Worm (Caenorhabditis elegans) whole organism, L1 larva: ENCODE measurements around the gene nhr-108.

Experiments
- C16A3.4 ChIP-seq: fragments of 150-350 bp; optimal IDR thresholded peaks from 2 replicates; lab custom pipeline; 2014; ENCODE audit warnings: missing biosample characterization, missing genetic modification characterization
- alr-1 ChIP-seq: fragments of 200-800 bp; sonication (Bioruptor generic); optimal IDR thresholded peaks from 2 replicates; lab custom pipeline; 2018; ENCODE audit warnings: borderline replicate concordance, mild to moderate bottlenecking, missing genetic modification characterization, missing compliant biosample characterization
- lin-15B ChIP-seq: fragments of 150-350 bp; sonication (generic microtip); optimal IDR thresholded peaks from 3 replicates; lab custom pipeline; 2014; ENCODE audit warnings: missing biosample characterization, missing genetic modification characterization
- mep-1 ChIP-seq: fragments of 150-350 bp; optimal IDR thresholded peaks from 2 replicates; lab custom pipeline; 2014; ENCODE audit warnings: missing biosample characterization, missing genetic modification characterization
- nhr-85 ChIP-seq: sonication (generic microtip); peaks from one replicate; lab custom pipeline; 2016; ENCODE audit warnings: missing genetic modification characterization, inconsistent platforms, missing compliant biosample characterization
- pqm-1 ChIP-seq: sonication (generic microtip); optimal IDR thresholded peaks from 3 replicates; lab custom pipeline; 2017; ENCODE audit warnings: missing biosample characterization, missing genetic modification characterization
- skn-1 ChIP-seq: fragments of 150-350 bp; optimal IDR thresholded peaks from 2 replicates; lab custom pipeline; 2014; ENCODE audit warnings: missing biosample characterization, missing genetic modification characterization
- tbx-2 ChIP-seq: sonication (generic microtip); optimal IDR thresholded peaks from 2 replicates; lab custom pipeline; 2016; ENCODE audit warnings: missing genetic modification characterization, missing compliant biosample characterization
- unc-130 ChIP-seq: fragments of 150-350 bp; optimal IDR thresholded peaks from 2 replicates; lab custom pipeline; 2017; ENCODE audit warnings: missing biosample characterization, missing genetic modification characterization, inconsistent platforms
- unc-62 ChIP-seq: fragments of 150-350 bp; optimal IDR thresholded peaks from 2 replicates; lab custom pipeline; 2014; ENCODE audit warnings: missing biosample characterization, missing genetic modification reagents, missing genetic modification characterization
- zag-1 ChIP-seq: fragments of 150-350 bp; optimal IDR thresholded peaks from 2 replicates; lab custom pipeline; 2014; ENCODE audit warnings: missing biosample characterization, missing genetic modification characterization

DNA sequence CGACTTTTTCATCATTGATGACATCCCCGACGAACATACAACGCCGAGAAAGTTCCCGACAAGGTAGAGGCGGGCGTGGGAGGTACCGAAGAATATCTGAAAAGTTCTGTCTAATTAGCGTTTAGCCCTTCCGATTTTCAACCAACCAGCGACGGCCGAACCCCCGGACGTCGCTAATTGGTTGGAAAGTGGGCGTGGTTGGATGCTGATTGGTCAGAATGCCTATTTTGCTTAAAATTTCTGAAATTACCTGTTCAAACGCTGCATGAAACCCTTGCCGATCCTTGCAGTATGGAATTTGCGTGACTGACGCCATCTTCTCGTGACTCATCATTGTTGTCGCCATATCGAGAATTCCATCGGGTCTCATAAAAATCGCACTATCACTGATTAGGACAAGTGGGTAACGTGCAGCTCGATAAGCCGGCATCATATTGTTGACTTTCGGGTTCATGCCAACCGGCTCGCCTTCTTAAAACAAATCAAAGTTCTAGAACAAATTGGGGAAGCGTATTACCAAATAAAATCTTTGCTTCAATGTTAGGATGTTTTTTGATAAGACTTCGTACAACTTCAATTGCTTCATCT is 36.5 kb downstream of the nhr-108 start:
- TF ChIP-seq skn-1 (tag; lab: Kevin White, UChicago) (no peak), unc-130 (no peak), lin-15B (tag; lab: Kevin White, UChicago) (no peak), pqm-1 (tag; lab: Kevin White, UChicago) (no peak), mep-1 (tag; lab: Kevin White, UChicago) (no peak), tbx-2 (no peak), nhr-85 (tag; lab: Kevin White, UChicago) (no peak), alr-1 (tag; lab: Kevin White, UChicago) (no peak), unc-62 (no peak), C16A3.4 (no peak), zag-1 (tag; lab: Kevin White, UChicago) (no peak)
